Fruit fly (Drosophila melanogaster): ENCODE measurements around the gene CG17544.
A peak's percentile ranks its signal among the peaks of the same experiment; 100 is the strongest.

The CG17544 gene

DNA sequence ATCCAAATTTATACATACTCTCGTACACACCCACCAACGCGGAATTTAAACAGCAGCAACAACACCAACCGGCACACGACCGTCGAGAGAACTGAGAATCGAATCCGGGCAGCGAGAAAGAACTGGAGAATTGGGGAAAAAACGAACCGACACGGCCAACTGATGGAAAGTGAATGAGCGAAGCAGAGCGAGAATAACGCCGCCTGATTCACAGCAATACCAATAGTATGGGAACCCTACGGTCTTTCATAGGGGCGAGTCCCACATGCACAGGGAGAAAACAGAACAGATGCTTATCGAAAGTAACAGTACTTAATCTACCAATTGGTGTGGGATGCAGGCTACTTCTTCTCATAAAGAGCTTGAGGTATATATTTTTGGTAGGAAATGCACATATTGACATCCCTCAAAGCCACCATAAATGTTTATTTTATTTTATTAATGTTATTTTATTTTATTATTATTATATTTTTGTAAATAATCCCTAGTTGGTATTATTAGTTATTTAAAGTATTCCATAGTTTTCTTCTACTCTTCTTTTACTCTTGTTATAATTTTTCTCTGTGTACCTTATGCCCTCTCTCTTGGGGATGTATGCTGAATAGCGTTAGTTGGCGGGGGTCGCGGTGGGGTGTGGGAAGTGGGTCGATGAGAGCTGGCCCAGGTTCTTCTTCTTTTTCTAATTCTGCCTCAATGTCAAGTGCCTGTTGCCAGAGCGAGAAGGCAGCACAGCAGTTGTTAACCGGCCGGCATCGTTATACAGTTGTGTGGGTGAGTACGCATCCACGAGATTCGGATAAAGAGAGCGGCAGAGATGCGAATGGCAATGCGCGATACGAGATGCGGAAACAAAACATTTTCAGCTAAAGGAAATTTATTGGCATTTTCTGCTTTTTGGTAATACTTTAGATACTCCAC lies at the start of gene CG17544 (continued):
- TF ChIP-seq CG3032 (tag; optimal IDR thresholded peaks at IDR 0.05) (peak; percentile 84), CG31627 (GFP tag; optimal IDR thresholded peaks at IDR 0.05) (peak; percentile 56), acj6 (GFP tag; optimal IDR thresholded peaks at IDR 0.05) (peak; percentile 82), cyc (GFP tag; optimal IDR thresholded peaks at IDR 0.05) (peak; percentile 25), CG11762 (GFP tag; optimal IDR thresholded peaks at IDR 0.05; ENCODE audit: insufficient read depth) (peak; percentile 64), svp (GFP tag) (peak; percentile 72), Blimp-1 (GFP tag; optimal IDR thresholded peaks at IDR 0.05) (peak; percentile 77), fd59A (GFP tag; optimal IDR thresholded peaks at IDR 0.05) (peak; percentile 28), CG6792 (GFP tag; optimal IDR thresholded peaks at IDR 0.05) (peak; percentile 67), salr (GFP tag; optimal IDR thresholded peaks at IDR 0.05) (peak; percentile 33 to 81), Eip78C (GFP tag) (peak; percentile 82)

DNA sequence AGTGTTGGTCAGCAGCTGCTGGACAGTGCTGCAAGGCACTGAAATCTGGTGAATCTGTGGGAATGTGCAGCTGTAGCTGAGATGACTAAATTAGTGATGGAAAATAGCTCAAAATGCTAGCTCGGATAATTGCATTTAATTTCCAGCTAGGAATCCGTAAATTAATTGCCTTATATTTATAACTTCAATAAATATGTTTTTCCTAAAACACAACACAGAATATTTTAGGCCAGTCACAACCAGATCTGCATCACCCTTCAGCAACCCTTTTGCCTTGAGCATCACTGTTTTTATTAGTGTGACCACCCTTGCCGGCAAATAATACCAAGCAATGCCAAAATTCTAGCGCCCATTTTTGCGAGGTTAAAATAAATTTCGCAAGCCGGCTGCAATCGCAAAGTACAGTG lies 46.4 kb upstream of the CG17544 start, which contains the start of gene Hs2st:
Hs2st (minus strand) TSS at position 17 of the 407 bp plus-strand sequence.
- TF ChIP-seq spab (GFP tag; optimal IDR thresholded peaks at IDR 0.05): peak; percentile 72
- peak; percentile 95 for TF ChIP-seq Hr4 (GFP tag; optimal IDR thresholded peaks at IDR 0.05)
- peak; percentile 98 for TF ChIP-seq svp (GFP tag)
- TF ChIP-seq Sox14 (GFP tag; optimal IDR thresholded peaks at IDR 0.05): peak; percentile 93
- TF ChIP-seq Sox102F (GFP tag; optimal IDR thresholded peaks at IDR 0.05): peak; percentile 89
- peak; percentile 95 for TF ChIP-seq Ets21C (GFP tag; optimal IDR thresholded peaks at IDR 0.05)
- TF ChIP-seq dac (GFP tag; optimal IDR thresholded peaks at IDR 0.05): peak; percentile 84
- TF ChIP-seq dsx (GFP tag; optimal IDR thresholded peaks at IDR 0.05; ENCODE audit: poor library complexity, severe bottlenecking): peak; percentile 75
- peak; percentile 81 for TF ChIP-seq CG4318 (GFP tag; optimal IDR thresholded peaks at IDR 0.05)
- TF ChIP-seq Hr38 (GFP tag; optimal IDR thresholded peaks at IDR 0.05): peak; percentile 53
- TF ChIP-seq cyc (GFP tag; optimal IDR thresholded peaks at IDR 0.05): peak; percentile 96
- TF ChIP-seq CG34406 (GFP tag; optimal IDR thresholded peaks at IDR 0.05): peak; percentile 86
- peak; percentile 89 for TF ChIP-seq CG8319 (GFP tag; optimal IDR thresholded peaks at IDR 0.05)
- TF ChIP-seq fd59A (GFP tag; optimal IDR thresholded peaks at IDR 0.05): peak; percentile 81
- peak; percentile 93 for TF ChIP-seq Met (GFP tag; optimal IDR thresholded peaks at IDR 0.05)
- TF ChIP-seq eg (GFP tag; IDR thresholded peaks at IDR 0.05): peak; percentile 86
- peak; percentile 83 for TF ChIP-seq CG7368 (GFP tag; optimal IDR thresholded peaks at IDR 0.05)
- peak; percentile 97 for TF ChIP-seq Eip78C (GFP tag)
- peak; percentile 72 for TF ChIP-seq fd85E (GFP tag; optimal IDR thresholded peaks at IDR 0.05)
- peak; percentile 88 for TF ChIP-seq CG6163 (GFP tag; IDR thresholded peaks at IDR 0.05)
- peak; percentile 94 for TF ChIP-seq CG11902 (GFP tag; optimal IDR thresholded peaks at IDR 0.05)
- TF ChIP-seq CG16779 (tag; optimal IDR thresholded peaks at IDR 0.05): peak; percentile 64
- TF ChIP-seq CG3032 (tag; optimal IDR thresholded peaks at IDR 0.05): peak; percentile 91
- TF ChIP-seq Lpt (GFP tag; optimal IDR thresholded peaks at IDR 0.05): peak; percentile 88
- TF ChIP-seq Sox15 (GFP tag; optimal IDR thresholded peaks at IDR 0.05): peak; percentile 96
- TF ChIP-seq CG32006 (GFP tag; optimal IDR thresholded peaks at IDR 0.05): peak; percentile 90
- peak; percentile 79 for TF ChIP-seq CG15336 (GFP tag; IDR thresholded peaks at IDR 0.05)
- TF ChIP-seq CG8119 (GFP tag; IDR thresholded peaks at IDR 0.05): peak; percentile 77; the same call in 2 of the 3 replicates
- TF ChIP-seq CG11762 (GFP tag; optimal IDR thresholded peaks at IDR 0.05; ENCODE audit: insufficient read depth): peak; percentile 84
- TF ChIP-seq OdsH (GFP tag; optimal IDR thresholded peaks at IDR 0.05): peak; percentile 96
- TF ChIP-seq vri (GFP tag; optimal IDR thresholded peaks at IDR 0.05): no peak
- TF ChIP-seq CG1621 (tag; optimal IDR thresholded peaks at IDR 0.05): peak; percentile 77
- TF ChIP-seq Blimp-1 (GFP tag; optimal IDR thresholded peaks at IDR 0.05): peak; percentile 74
- TF ChIP-seq achi (GFP tag; optimal IDR thresholded peaks at IDR 0.05): peak; percentile 92
- peak; percentile 84 for TF ChIP-seq CG8632 (GFP tag; optimal IDR thresholded peaks at IDR 0.05)
- TF ChIP-seq Eip75B (GFP tag; optimal IDR thresholded peaks at IDR 0.05): peak; percentile 93
- peak; percentile 71; the same call in 1 of the 2 replicates for TF ChIP-seq CG11294 (GFP tag; IDR thresholded peaks at IDR 0.05)
- TF ChIP-seq CG10669 (GFP tag; optimal IDR thresholded peaks at IDR 0.05): peak; percentile 81
- TF ChIP-seq ss (GFP tag; optimal IDR thresholded peaks at IDR 0.05): peak; percentile 67 to 84
- TF ChIP-seq lz (GFP tag; optimal IDR thresholded peaks at IDR 0.05): peak; percentile 96
- TF ChIP-seq net (GFP tag; optimal IDR thresholded peaks at IDR 0.05): peak; percentile 81
- no peak for TF ChIP-seq CG9139 (GFP tag; optimal IDR thresholded peaks at IDR 0.05)
- peak; percentile 46 for TF ChIP-seq CG6854 (GFP tag; optimal IDR thresholded peaks at IDR 0.05)

All from whole organism, prepupa.